Worm (Caenorhabditis elegans) whole organism, L2 larva: ENCODE data around the gene E02H4.4.

ENCODE experiments used
- C34F6.9 ChIP-seq: fragments of 150-350 bp; optimal IDR thresholded peaks from 2 replicates; lab custom pipeline; 2014; ENCODE audit warnings: missing biosample characterization, missing genetic modification characterization
- F13H6.1 ChIP-seq: sonication (generic microtip); optimal IDR thresholded peaks from 2 replicates; lab custom pipeline; 2016; ENCODE audit warnings: missing genetic modification characterization, missing compliant biosample characterization
- R02D3.7 ChIP-seq: fragments of 150-350 bp; optimal IDR thresholded peaks from 2 replicates; lab custom pipeline; 2014; ENCODE audit warnings: missing biosample characterization, missing genetic modification characterization
- Y55F3AM.14 ChIP-seq: fragments of 200-800 bp; sonication (Bioruptor generic); optimal IDR thresholded peaks from 2 replicates; lab custom pipeline; 2018; ENCODE audit warnings: mild to moderate bottlenecking, missing genetic modification characterization, missing compliant biosample characterization
- ZK546.5 ChIP-seq: sonication (generic microtip); optimal IDR thresholded peaks from 2 replicates; lab custom pipeline; 2017; ENCODE audit warnings: missing biosample characterization, missing genetic modification characterization
- aly-2 ChIP-seq: fragments of 150-350 bp; optimal IDR thresholded peaks from 2 replicates; lab custom pipeline; 2014; ENCODE audit warnings: missing biosample characterization, missing genetic modification characterization
- ama-1 ChIP-seq: fragments of 150-350 bp; optimal IDR thresholded peaks from 2 replicates; lab custom pipeline; 2018; ENCODE audit warnings: inconsistent platforms
- blmp-1 ChIP-seq: sonication (generic microtip); optimal IDR thresholded peaks from 2 replicates; lab custom pipeline; 2017; ENCODE audit warnings: missing genetic modification characterization, mild to moderate bottlenecking, missing compliant biosample characterization, antibody characterized with exemption, moderate library complexity; ENCODE audit not compliant: insufficient read depth
- crh-2 ChIP-seq: sonication (generic microtip); optimal IDR thresholded peaks from 2 replicates; lab custom pipeline; 2017; ENCODE audit warnings: missing biosample characterization, missing genetic modification characterization
- dmd-4 ChIP-seq: sonication (generic microtip); optimal IDR thresholded peaks from 2 replicates; lab custom pipeline; 2017; ENCODE audit warnings: missing biosample characterization, missing genetic modification characterization
- egl-27 ChIP-seq: sonication (generic microtip); optimal IDR thresholded peaks from 3 replicates; lab custom pipeline; 2017; ENCODE audit warnings: missing biosample characterization, missing genetic modification reagents, missing genetic modification characterization
- fos-1 ChIP-seq: fragments of 150-350 bp; optimal IDR thresholded peaks from 2 replicates; lab custom pipeline; 2014; ENCODE audit warnings: missing biosample characterization, missing genetic modification characterization
- gmeb-1 ChIP-seq: fragments of 150-350 bp; optimal IDR thresholded peaks from 2 replicates; lab custom pipeline; 2014; ENCODE audit warnings: missing biosample characterization, missing genetic modification characterization
- lin-11 ChIP-seq: fragments of 150-350 bp; sonication (generic microtip); optimal IDR thresholded peaks from 2 replicates; lab custom pipeline; 2014; ENCODE audit warnings: missing biosample characterization, missing genetic modification characterization, inconsistent platforms, mixed read lengths
- lin-39 ChIP-seq: fragments of 150-350 bp; optimal IDR thresholded peaks from 2 replicates; lab custom pipeline; 2014; ENCODE audit warnings: missing biosample characterization, missing genetic modification reagents, missing genetic modification characterization
- lsy-2 ChIP-seq, 2 experiments: fragments of 150-350 bp in 1 of 2; sonication (generic microtip) in 1 of 2; optimal IDR thresholded peaks; 2 replicates each; lab custom pipeline; 2014 to 2017; ENCODE audit warnings: missing biosample characterization in 2 of 2, missing genetic modification characterization in 2 of 2
- mbf-1 ChIP-seq: sonication (generic microtip); optimal IDR thresholded peaks from 2 replicates; lab custom pipeline; 2017; ENCODE audit warnings: missing biosample characterization, missing genetic modification characterization
- mdl-1 ChIP-seq, 2 experiments: fragments of 150-350 bp in 1 of 2; sonication (generic microtip) in 1 of 2; optimal IDR thresholded peaks; 2 replicates each; lab custom pipeline; 2017; ENCODE audit warnings: missing biosample characterization in 2 of 2, missing genetic modification characterization in 2 of 2
- nhr-12 ChIP-seq: fragments of 150-350 bp; optimal IDR thresholded peaks from 2 replicates; lab custom pipeline; 2014; ENCODE audit warnings: missing biosample characterization, missing genetic modification characterization
- nhr-129 ChIP-seq: fragments of 150-350 bp; optimal IDR thresholded peaks from 2 replicates; lab custom pipeline; 2014; ENCODE audit warnings: missing biosample characterization, missing genetic modification characterization
- nhr-21 ChIP-seq: fragments of 150-350 bp; optimal IDR thresholded peaks from 2 replicates; lab custom pipeline; 2014; ENCODE audit warnings: missing biosample characterization, missing genetic modification characterization
- nhr-23 ChIP-seq: fragments of 150-350 bp; optimal IDR thresholded peaks from 2 replicates; lab custom pipeline; 2014; ENCODE audit warnings: missing biosample characterization, missing genetic modification reagents, missing genetic modification characterization
- nhr-237 ChIP-seq: fragments of 150-350 bp; optimal IDR thresholded peaks from 2 replicates; lab custom pipeline; 2014; ENCODE audit warnings: missing biosample characterization, missing genetic modification characterization
- nhr-6 ChIP-seq: fragments of 150-350 bp; optimal IDR thresholded peaks from 2 replicates; lab custom pipeline; 2014; ENCODE audit warnings: missing biosample characterization, missing genetic modification characterization
- nhr-77 ChIP-seq: fragments of 150-350 bp; optimal IDR thresholded peaks from 2 replicates; lab custom pipeline; 2014; ENCODE audit warnings: missing biosample characterization, missing genetic modification characterization
- peb-1 ChIP-seq: fragments of 150-350 bp; optimal IDR thresholded peaks from 2 replicates; lab custom pipeline; 2014; ENCODE audit warnings: missing biosample characterization, missing genetic modification characterization
- sem-4 ChIP-seq: fragments of 150-350 bp; optimal IDR thresholded peaks from 2 replicates; lab custom pipeline; 2014; ENCODE audit warnings: missing biosample characterization, missing genetic modification reagents, missing genetic modification characterization
- skn-1 ChIP-seq: sonication (generic microtip); optimal IDR thresholded peaks from 2 replicates; lab custom pipeline; 2017; ENCODE audit warnings: missing biosample characterization, missing genetic modification characterization
- sma-3 ChIP-seq: sonication (generic microtip); optimal IDR thresholded peaks from 2 replicates; lab custom pipeline; 2016; ENCODE audit warnings: missing genetic modification reagents, missing genetic modification characterization, missing compliant biosample characterization
- sma-9 ChIP-seq, 2 experiments: fragments of 150-350 bp in 1 of 2; sonication (generic microtip) in 1 of 2; optimal IDR thresholded peaks; 2 replicates each; lab custom pipeline; 2014 to 2016; ENCODE audit warnings: missing genetic modification characterization in 2 of 2, mild to moderate bottlenecking in 1 of 2, missing biosample characterization in 1 of 2, missing compliant biosample characterization in 1 of 2, missing genetic modification reagents in 1 of 2, moderate library complexity in 1 of 2
- unc-39 ChIP-seq: fragments of 150-350 bp; optimal IDR thresholded peaks from 2 replicates; lab custom pipeline; 2014; ENCODE audit warnings: missing biosample characterization, missing genetic modification characterization
- zag-1 ChIP-seq: fragments of 150-350 bp; optimal IDR thresholded peaks from 2 replicates; lab custom pipeline; 2014; ENCODE audit warnings: missing biosample characterization, missing genetic modification characterization
- ztf-1 ChIP-seq: fragments of 200-800 bp; sonication (Bioruptor generic); conservative IDR thresholded peaks from 2 replicates; pipeline ENCODE4 v1.3.6; 2022; ENCODE audit warnings: missing genetic modification characterization, missing compliant biosample characterization
- ztf-11 ChIP-seq: sonication (generic microtip); optimal IDR thresholded peaks from 2 replicates; lab custom pipeline; 2017; ENCODE audit warnings: missing biosample characterization, missing genetic modification characterization
- ztf-4 ChIP-seq: fragments of 150-350 bp; optimal IDR thresholded peaks from 2 replicates; lab custom pipeline; 2014; ENCODE audit warnings: missing biosample characterization, missing genetic modification characterization

Gene E02H4.4

DNA sequence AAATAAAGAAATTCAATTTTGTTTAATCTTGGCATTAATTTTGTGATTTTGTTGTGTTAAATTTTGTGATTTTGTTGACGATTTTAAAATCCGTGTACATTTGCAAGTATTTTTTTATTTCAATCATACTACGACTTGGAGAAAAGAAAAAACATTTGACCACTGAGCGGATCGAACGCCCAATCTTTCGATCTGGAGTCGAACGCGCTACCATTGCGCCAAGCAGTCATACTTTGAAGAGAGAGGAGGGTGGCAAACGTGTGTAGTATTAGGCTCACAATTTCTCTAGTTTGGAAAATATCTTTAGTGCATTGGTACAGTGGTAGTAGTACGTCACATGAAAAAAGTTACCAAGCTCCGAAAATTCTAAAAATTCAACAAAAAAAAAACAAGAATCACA, 29.0 kb upstream of the E02H4.4 start:
- TF ChIP-seq nhr-129 (tag; lab: Kevin White, UChicago) (peak; percentile 21), ztf-4 (tag; lab: Kevin White, UChicago) (no peak), crh-2 (peak; percentile 15), sma-3 (GFP tag; lab: Kevin White, UChicago) (peak; percentile 8), egl-27 (peak; percentile 2), C34F6.9 (tag; lab: Kevin White, UChicago) (no peak), sma-9 (GFP tag; optimal IDR thresholded peaks at IDR 0.05; lab: Kevin White, UChicago) (peak; percentile 38), sma-9 (tag; optimal IDR thresholded peaks at IDR 0.05; lab: Kevin White, UChicago) (no peak), nhr-21 (tag; lab: Kevin White, UChicago) (peak; percentile 20)

- TF ChIP-seq nhr-77 (tag; lab: Kevin White, UChicago) = no peak
- TF ChIP-seq sma-3 (GFP tag; lab: Kevin White, UChicago) = no peak
- TF ChIP-seq skn-1 (tag; lab: Kevin White, UChicago) = no peak
- TF ChIP-seq lin-11 = no peak
- TF ChIP-seq nhr-6 = no peak
- TF ChIP-seq unc-39 (tag; lab: Kevin White, UChicago) = no peak
- TF ChIP-seq mdl-1 (tag; optimal IDR thresholded peaks at IDR 0.05; lab: Kevin White, UChicago) = no peak
- TF ChIP-seq dmd-4 = no peak
- no peak for TF ChIP-seq lsy-2 (tag; optimal IDR thresholded peaks at IDR 0.05; lab: Kevin White, UChicago)
- TF ChIP-seq nhr-23 (tag; lab: Kevin White, UChicago) = no peak
Observed at ce11 chrX:14231987-14232386, 25.8 kb upstream of the E02H4.4 start.

DNA sequence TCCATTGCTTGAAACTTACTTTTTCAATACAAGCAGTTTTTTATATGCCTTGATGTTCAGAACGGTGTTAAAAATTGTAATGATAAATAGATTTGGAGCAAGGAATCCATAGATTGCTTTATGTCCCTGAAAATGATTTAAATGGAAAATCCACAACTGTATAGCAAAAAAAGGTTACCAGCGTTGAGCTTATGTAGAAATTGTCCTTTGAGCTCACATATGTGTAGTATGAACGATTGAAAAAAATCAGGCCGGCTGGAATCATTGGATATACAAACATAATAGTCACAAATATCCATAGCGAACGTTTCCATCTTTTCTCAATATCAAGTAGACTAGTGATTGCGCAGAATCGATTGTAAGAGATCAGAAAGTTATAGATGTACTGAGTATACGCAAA, 23.4 kb upstream of the E02H4.4 start, which contains the start of gene srg-36:
TSS of gene srg-36 (minus strand) at position 101 of the 400 bp plus-strand sequence.
- TF ChIP-seq nhr-237 (tag; lab: Kevin White, UChicago) (no peak), gmeb-1 (tag; lab: Kevin White, UChicago) (no peak), aly-2 (no peak), blmp-1 (tag; lab: Kevin White, UChicago) (no peak), skn-1 (tag; lab: Kevin White, UChicago) (no peak), nhr-12 (tag; lab: Kevin White, UChicago) (no peak), ama-1 (lab: Kevin White, UChicago) (no peak), Y55F3AM.14 (GFP tag; lab: Kevin White, UChicago) (no peak), egl-27 (no peak), nhr-23 (tag; lab: Kevin White, UChicago) (no peak), zag-1 (tag; lab: Kevin White, UChicago) (no peak), F13H6.1 (tag; lab: Kevin White, UChicago) (no peak), ztf-4 (tag; lab: Kevin White, UChicago) (no peak), ztf-11 (no peak), R02D3.7 (tag; lab: Kevin White, UChicago) (no peak), lin-39 (tag; lab: Kevin White, UChicago) (no peak)
- TF ChIP-seq, all 48 proteins: peak for 0

ce11 chrX:14234932-14235331, 22.8 kb upstream of the E02H4.4 start, which contains the start of gene srg-37:
Gene srg-37, minus strand, starts transcription at chrX:14235032.
- TF ChIP-seq fos-1 (tag; lab: Kevin White, UChicago) = no peak
- TF ChIP-seq R02D3.7 (tag; lab: Kevin White, UChicago) = no peak
- no peak for TF ChIP-seq peb-1 (tag; lab: Kevin White, UChicago)
- no peak for TF ChIP-seq ztf-1 (GFP tag; lab: Robert Waterston, UW)

DNA sequence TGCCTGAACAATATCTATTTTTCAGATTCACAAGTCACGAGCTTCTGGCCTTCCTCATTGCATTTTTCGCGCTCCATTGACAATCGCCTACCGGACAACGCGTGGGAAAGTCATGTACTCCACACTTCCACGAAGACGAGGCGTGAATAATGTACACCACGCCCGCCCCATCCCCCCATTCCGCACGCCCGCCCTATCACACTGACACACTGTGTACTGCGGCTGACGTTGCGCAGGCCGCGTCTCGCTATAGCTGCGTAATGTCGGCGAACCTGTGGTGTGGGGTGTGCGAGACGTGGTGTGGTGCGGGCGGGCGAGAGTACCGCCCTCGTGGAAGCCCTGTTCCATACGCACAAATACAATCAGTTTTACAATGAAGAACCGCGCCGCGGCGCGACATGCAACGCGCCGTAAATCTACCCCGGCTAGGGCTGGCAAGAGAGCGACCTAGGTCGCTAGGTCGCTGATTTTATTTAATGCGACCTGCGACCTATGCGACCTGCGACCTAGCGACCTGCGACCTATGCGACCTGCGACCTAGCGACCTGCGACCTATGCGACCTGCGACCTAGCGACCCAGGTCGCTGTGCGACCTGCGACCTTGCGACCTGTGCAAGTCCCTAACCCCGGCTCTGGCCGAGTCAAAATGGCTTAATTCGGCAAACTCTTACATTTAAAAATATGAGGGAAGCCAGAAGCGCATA, 21.5 kb upstream of the E02H4.4 start:
- TF ChIP-seq mbf-1 (tag; lab: Kevin White, UChicago) (no peak), sma-3 (GFP tag; lab: Kevin White, UChicago) (no peak), sem-4 (tag; lab: Kevin White, UChicago) (no peak), lin-11 (no peak), blmp-1 (tag; lab: Kevin White, UChicago) (no peak), ZK546.5 (tag; lab: Kevin White, UChicago) (no peak)
- TF ChIP-seq, all 48 proteins: peak for 0
